Worm (Caenorhabditis elegans): Measurements from ENCODE around the gene srt-54.

ce11 chrII:101176-101575 lies 15.8 kb upstream of the srt-54 start:
- TF ChIP-seq snpc-4 (GFP tag; optimal IDR thresholded peaks at IDR 0.05), result no peak
- TF ChIP-seq snpc-4 (tag; optimal IDR thresholded peaks at IDR 0.05), result no peak
- no peak for TF ChIP-seq pha-4 (tag; optimal IDR thresholded peaks at IDR 0.05)
- TF ChIP-seq ama-1 (optimal IDR thresholded peaks at IDR 0.05), result no peak
- no peak for TF ChIP-seq ama-1 (GFP tag; optimal IDR thresholded peaks at IDR 0.05)
- no peak for TF ChIP-seq lin-40 (tag; optimal IDR thresholded peaks at IDR 0.05)
- TF ChIP-seq dpl-1 (GFP tag; optimal IDR thresholded peaks at IDR 0.05), result no peak
- no peak for TF ChIP-seq sea-2 (GFP tag; IDR thresholded peaks at IDR 0.05)
- TF ChIP-seq F49E8.2 (tag; optimal IDR thresholded peaks at IDR 0.05; ENCODE audit: insufficient read depth), result no peak
- no peak for TF ChIP-seq ztf-26 (tag; optimal IDR thresholded peaks at IDR 0.05)
- no peak for TF ChIP-seq somi-1 (GFP tag; optimal IDR thresholded peaks at IDR 0.05)
- TF ChIP-seq B0019.2 (GFP tag; conservative IDR thresholded peaks at IDR 0.05), result no peak
- TF ChIP-seq madf-8 (GFP tag; conservative IDR thresholded peaks at IDR 0.05), result no peak
- no peak for TF ChIP-seq sdz-38 (tag; optimal IDR thresholded peaks at IDR 0.05)
- no peak for TF ChIP-seq nfya-2 (GFP tag; IDR thresholded peaks at IDR 0.05)

Data from whole organism, young adult.